Fruit fly (Drosophila melanogaster) whole organism, embryonic: ENCODE measurements around the gene Ppt1.

Experiments
- CG10543 ChIP-seq: fragments of 200-800 bp; sonication (Bioruptor generic); optimal IDR thresholded peaks from 3 replicates; lab custom pipeline; 2017; ENCODE audit warnings: missing biosample characterization, mild to moderate bottlenecking, missing genetic modification characterization, moderate library complexity
- CG11696 ChIP-seq: fragments of 200-800 bp; sonication (Bioruptor generic); IDR thresholded peaks from 2 replicates; pipeline ENCODE4 v1.3.6; 2022; ENCODE audit warnings: missing biosample characterization, missing genetic modification characterization
- CG12391 ChIP-seq: fragments of 200-800 bp; sonication (Bioruptor generic); optimal IDR thresholded peaks from 3 replicates; lab custom pipeline; 2018; ENCODE audit warnings: missing biosample characterization, mild to moderate bottlenecking, missing genetic modification characterization, moderate library complexity
- CG13424 ChIP-seq: fragments of 200-800 bp; sonication (Bioruptor generic); optimal IDR thresholded peaks from 2 replicates; lab custom pipeline; 2019; ENCODE audit warnings: missing biosample characterization, mild to moderate bottlenecking, missing genetic modification characterization, moderate library complexity
- CG15479 ChIP-seq: fragments of 200-800 bp; sonication (Bioruptor generic); optimal IDR thresholded peaks from 3 replicates; lab custom pipeline; 2019; ENCODE audit warnings: missing biosample characterization, mild to moderate bottlenecking, missing genetic modification characterization, moderate library complexity
- CG18476 ChIP-seq: fragments of 200-800 bp; sonication (Bioruptor generic); optimal IDR thresholded peaks from 2 replicates; lab custom pipeline; 2016; ENCODE audit warnings: missing biosample characterization, mild to moderate bottlenecking, missing genetic modification characterization
- CG2129 ChIP-seq: fragments of 200-800 bp; sonication (Bioruptor generic); IDR thresholded peaks from 2 replicates; pipeline ENCODE4 v1.3.6; 2022; ENCODE audit warnings: missing biosample characterization, missing genetic modification characterization; ENCODE audit not compliant: partially characterized antibody
- CG2889 ChIP-seq: fragments of 200-800 bp; sonication (Bioruptor generic); IDR thresholded peaks from 3 replicates; pipeline ENCODE4 v1.3.6; 2022; ENCODE audit warnings: missing biosample characterization, missing genetic modification characterization
- CG32532 ChIP-seq: fragments of 200-800 bp; sonication (Bioruptor generic); IDR thresholded peaks from 2 replicates; pipeline ENCODE4 v1.3.6; 2022; ENCODE audit warnings: missing biosample characterization, missing genetic modification characterization
- CG3838 ChIP-seq: fragments of 200-800 bp; sonication (Bioruptor generic); optimal IDR thresholded peaks from 3 replicates; lab custom pipeline; 2016; ENCODE audit warnings: missing biosample characterization, missing genetic modification characterization
- CG42726 ChIP-seq: fragments of 200-800 bp; sonication (Bioruptor generic); IDR thresholded peaks from 2 replicates; pipeline ENCODE4 v1.3.6; 2022; ENCODE audit warnings: missing biosample characterization, missing genetic modification characterization; ENCODE audit not compliant: partially characterized antibody
- CG4328 ChIP-seq: fragments of 200-800 bp; sonication (Bioruptor generic); optimal IDR thresholded peaks from 3 replicates; lab custom pipeline; 2017; ENCODE audit warnings: missing biosample characterization, missing genetic modification reagents, missing genetic modification characterization
- CG4404 ChIP-seq: fragments of 200-800 bp; sonication (Bioruptor generic); IDR thresholded peaks from 2 replicates; pipeline ENCODE4 v1.3.6; 2022; ENCODE audit warnings: missing biosample characterization, missing genetic modification characterization
- CG7357 ChIP-seq: fragments of 200-800 bp; sonication (Bioruptor generic); IDR thresholded peaks from 3 replicates; pipeline ENCODE4 v1.3.6; 2022; ENCODE audit warnings: missing biosample characterization, missing genetic modification characterization
- CG7556 ChIP-seq: fragments of 200-800 bp; sonication (Bioruptor generic); optimal IDR thresholded peaks from 2 replicates; lab custom pipeline; 2017; ENCODE audit warnings: missing biosample characterization, mild to moderate bottlenecking, missing genetic modification characterization
- CG8281 ChIP-seq: fragments of 200-800 bp; sonication (Bioruptor generic); optimal IDR thresholded peaks from 2 replicates; lab custom pipeline; 2018; ENCODE audit warnings: missing biosample characterization, mild to moderate bottlenecking, missing genetic modification characterization, moderate library complexity
- CG9437 ChIP-seq: fragments of 200-800 bp; sonication (Bioruptor generic); optimal IDR thresholded peaks from 2 replicates; lab custom pipeline; 2018; ENCODE audit warnings: missing biosample characterization, mild to moderate bottlenecking, missing genetic modification characterization
- Camta ChIP-seq: fragments of 200-800 bp; sonication (Bioruptor generic); optimal IDR thresholded peaks from 2 replicates; lab custom pipeline; 2016; ENCODE audit warnings: missing biosample characterization, missing genetic modification characterization
- D19A ChIP-seq: fragments of 200-800 bp; optimal IDR thresholded peaks from 3 replicates; lab custom pipeline; 2019; ENCODE audit warnings: missing biosample characterization, mild to moderate bottlenecking, missing genetic modification characterization, moderate library complexity
- Dll ChIP-seq: fragments of 200-800 bp; sonication (Bioruptor generic); IDR thresholded peaks from 4 replicates; pipeline ENCODE4 v1.3.6; 2022; ENCODE audit warnings: missing biosample characterization, missing genetic modification characterization; ENCODE audit not compliant: partially characterized antibody
- Ets97D ChIP-seq: fragments of 200-800 bp; sonication (Bioruptor generic); optimal IDR thresholded peaks from 3 replicates; lab custom pipeline; 2016; ENCODE audit warnings: missing biosample characterization, missing genetic modification characterization
- Hsf ChIP-seq: fragments of 200-800 bp; sonication (Bioruptor generic); optimal IDR thresholded peaks from 3 replicates; lab custom pipeline; 2016; ENCODE audit warnings: missing biosample characterization, missing genetic modification characterization
- Meics ChIP-seq: fragments of 200-800 bp; sonication (Bioruptor generic); optimal IDR thresholded peaks from 2 replicates; lab custom pipeline; 2017; ENCODE audit warnings: missing biosample characterization, mild to moderate bottlenecking, missing genetic modification characterization
- Mrtf ChIP-seq: fragments of 200-800 bp; sonication (Bioruptor generic); IDR thresholded peaks from 3 replicates; pipeline ENCODE4 v1.3.6; 2022; ENCODE audit warnings: missing biosample characterization, missing genetic modification characterization
- NC2β ChIP-seq: fragments of 200-800 bp; sonication (Bioruptor generic); optimal IDR thresholded peaks from 2 replicates; lab custom pipeline; 2016; ENCODE audit warnings: missing biosample characterization, missing genetic modification characterization
- Oaz ChIP-seq: fragments of 200-800 bp; sonication (Bioruptor generic); IDR thresholded peaks from 2 replicates; pipeline ENCODE4 v1.3.6; 2022; ENCODE audit warnings: missing biosample characterization, missing genetic modification characterization
- Optix ChIP-seq: fragments of 200-800 bp; sonication (Bioruptor generic); IDR thresholded peaks from 3 replicates; pipeline ENCODE4 v1.3.6; 2022; ENCODE audit warnings: missing biosample characterization, missing genetic modification characterization
- Six4 ChIP-seq: fragments of 200-800 bp; sonication (Bioruptor generic); optimal IDR thresholded peaks from 2 replicates; lab custom pipeline; 2016; ENCODE audit warnings: missing biosample characterization, missing genetic modification characterization
- Usf ChIP-seq: fragments of 200-800 bp; sonication (Bioruptor generic); optimal IDR thresholded peaks from 2 replicates; lab custom pipeline; 2017; ENCODE audit warnings: missing genotype, missing biosample characterization, missing genetic modification characterization
- croc ChIP-seq: fragments of 200-800 bp; sonication (Bioruptor generic); conservative IDR thresholded peaks from 3 replicates; pipeline ENCODE4 v1.3.6; 2022; ENCODE audit warnings: missing biosample characterization, missing genetic modification characterization
- crol ChIP-seq: fragments of 200-800 bp; sonication (Bioruptor generic); IDR thresholded peaks from 2 replicates; pipeline ENCODE4 v1.3.6; 2022; ENCODE audit warnings: missing biosample characterization, missing genetic modification characterization
- cwo ChIP-seq: fragments of 200-800 bp; sonication (Bioruptor generic); optimal IDR thresholded peaks from 3 replicates; lab custom pipeline; 2017; ENCODE audit warnings: missing biosample characterization, missing genetic modification characterization, mild to moderate bottlenecking, moderate library complexity, missing genetic modification reagents
- danr ChIP-seq: fragments of 200-800 bp; sonication (Bioruptor generic); IDR thresholded peaks from 2 replicates; pipeline ENCODE4 v1.3.6; 2022; ENCODE audit warnings: missing biosample characterization, missing genetic modification characterization
- eyg ChIP-seq: fragments of 200-800 bp; sonication (Bioruptor generic); optimal IDR thresholded peaks from 3 replicates; lab custom pipeline; 2016; ENCODE audit warnings: missing biosample characterization, missing genetic modification characterization
- fd3F ChIP-seq: fragments of 200-800 bp; sonication (Bioruptor generic); optimal IDR thresholded peaks from 2 replicates; lab custom pipeline; 2018; ENCODE audit warnings: missing biosample characterization, mild to moderate bottlenecking, missing genetic modification characterization, moderate library complexity
- fu2 ChIP-seq: fragments of 200-800 bp; sonication (Bioruptor generic); optimal IDR thresholded peaks from 2 replicates; lab custom pipeline; 2016; ENCODE audit warnings: missing biosample characterization, missing genetic modification characterization
- hbn ChIP-seq: fragments of 200-800 bp; sonication (Bioruptor generic); IDR thresholded peaks from 2 replicates; pipeline ENCODE4 v1.3.6; 2022; ENCODE audit warnings: missing biosample characterization, missing genetic modification characterization; ENCODE audit not compliant: partially characterized antibody
- insv ChIP-seq, 2 experiments: fragments of 200-800 bp; sonication (Bioruptor generic); optimal IDR thresholded peaks; 3 replicates each; lab custom pipeline; 2016 to 2018; ENCODE audit warnings: missing biosample characterization in 2 of 2, missing genetic modification characterization in 2 of 2
- kni ChIP-seq: fragments of 200-800 bp; sonication (Bioruptor generic); optimal IDR thresholded peaks from 3 replicates; lab custom pipeline; 2017; ENCODE audit warnings: mild to moderate bottlenecking, missing biosample characterization, missing genetic modification reagents, missing genetic modification characterization
- lov ChIP-seq, 2 experiments: fragments of 200-800 bp in 1 of 2; fragments of >200 bp in 1 of 2; sonication (Bioruptor generic) in 1 of 2; IDR thresholded peaks in 1 of 2; optimal IDR thresholded peaks in 1 of 2; 2 replicates in 1 of 2; 3 replicates in 1 of 2; pipeline versions ENCODE4 v1.3.6 to Lab custom; 2017 to 2022; ENCODE audit warnings: missing biosample characterization in 1 of 2, missing genetic modification characterization in 1 of 2
- maf-S ChIP-seq: fragments of 200-800 bp; sonication (Bioruptor generic); optimal IDR thresholded peaks from 2 replicates; lab custom pipeline; 2016; ENCODE audit warnings: missing biosample characterization, missing genetic modification characterization
- otp ChIP-seq: fragments of 200-800 bp; sonication (Bioruptor generic); IDR thresholded peaks from 3 replicates; pipeline ENCODE4, ENCODE4 v1.3.6; 2022; ENCODE audit warnings: missing biosample characterization, missing genetic modification characterization
- pita ChIP-seq: fragments of 200-800 bp; sonication (Bioruptor generic); optimal IDR thresholded peaks from 2 replicates; lab custom pipeline; 2017; ENCODE audit warnings: missing biosample characterization, mild to moderate bottlenecking, missing genetic modification characterization
- rib ChIP-seq: fragments of 200-800 bp; sonication (Bioruptor generic); IDR thresholded peaks from 2 replicates; pipeline ENCODE4 v1.3.6; 2022; ENCODE audit warnings: missing biosample characterization, missing genetic modification characterization
- sisA ChIP-seq: fragments of 200-800 bp; sonication (Bioruptor generic); IDR thresholded peaks from 2 replicates; pipeline ENCODE4 v1.3.6; 2022; ENCODE audit warnings: missing biosample characterization, missing genetic modification characterization
- slbo ChIP-seq: fragments of 200-800 bp; sonication (Bioruptor generic); IDR thresholded peaks from 2 replicates; pipeline ENCODE4 v1.3.6; 2022; ENCODE audit warnings: missing biosample characterization, missing genetic modification characterization
- stwl ChIP-seq: fragments of 200-800 bp; sonication (Bioruptor generic); optimal IDR thresholded peaks from 3 replicates; lab custom pipeline; 2018; ENCODE audit warnings: missing biosample characterization, mild to moderate bottlenecking, missing genetic modification characterization, moderate library complexity
- tll ChIP-seq, 2 experiments: fragments of 200-800 bp in 1 of 2; fragments of >200 bp in 1 of 2; sonication (Bioruptor generic) in 1 of 2; optimal IDR thresholded peaks; 2 replicates each; lab custom pipeline; 2017 to 2019; ENCODE audit warnings: missing biosample characterization in 2 of 2, missing genetic modification characterization in 2 of 2, mild to moderate bottlenecking in 1 of 2, moderate library complexity in 1 of 2
- unpg ChIP-seq: fragments of 200-800 bp; sonication (Bioruptor generic); optimal IDR thresholded peaks from 3 replicates; lab custom pipeline; 2018; ENCODE audit warnings: missing biosample characterization, mild to moderate bottlenecking, missing genetic modification characterization, moderate library complexity
- usp ChIP-seq: fragments of >200 bp; optimal IDR thresholded peaks from 2 replicates; lab custom pipeline; 2017; ENCODE audit warnings: missing biosample characterization, missing genetic modification characterization

Gene Ppt1

dm6 chrX:8720213-8720612 lies 30.2 kb upstream of the Ppt1 start, which contains the start of gene CG1789 (continued):
- TF ChIP-seq CG2889 (GFP tag; lab: Robert Waterston, UW) (no peak), Oaz (GFP tag; lab: Robert Waterston, UW) (no peak), Ets97D (peak; percentile 37), CG9437 (GFP tag; lab: Kevin White, UChicago) (no peak), Mrtf (GFP tag; lab: Robert Waterston, UW) (no peak), Meics (GFP tag; lab: Kevin White, UChicago) (no peak), CG12391 (peak; percentile 25), CG13424 (peak; percentile 29), D19A (tag; lab: Kevin White, UChicago) (no peak), CG42726 (peak; percentile 72; the same call in 1 of the 2 replicates), croc (GFP tag; lab: Robert Waterston, UW) (no peak), Optix (GFP tag; lab: Robert Waterston, UW) (no peak), cwo (GFP tag; lab: Kevin White, UChicago) (peak; percentile 66), Dll (GFP tag; lab: Robert Waterston, UW) (peak; percentile 98), otp (no peak), Hsf (GFP tag; lab: Kevin White, UChicago) (peak; percentile 7), CG2129 (GFP tag; lab: Robert Waterston, UW) (peak; percentile 89), hbn (peak; percentile 92), Usf (GFP tag; lab: Kevin White, UChicago) (no peak), Camta (peak; percentile 13), CG15479 (no peak), CG3838 (GFP tag; lab: Kevin White, UChicago) (no peak), danr (no peak), eyg (GFP tag; lab: Kevin White, UChicago) (no peak), kni (GFP tag; lab: Kevin White, UChicago) (no peak), fd3F (no peak), unpg (no peak), rib (0 out of 2 replicates have a peak, but pooled peaks have one; percentile 40), CG4328 (no peak), NC2β (GFP tag; lab: Kevin White, UChicago) (peak; percentile 20), CG4404 (GFP tag; lab: Robert Waterston, UW) (no peak), maf-S (GFP tag; lab: Kevin White, UChicago) (no peak), usp (GFP tag; lab: Kevin White, UChicago) (no peak), sisA (0 out of 2 replicates have a peak, but pooled peaks have one; percentile 18), CG11696 (GFP tag; lab: Robert Waterston, UW) (no peak), slbo (GFP tag; lab: Robert Waterston, UW) (peak; percentile 44; the same call in 1 of the 2 replicates), CG10543 (GFP tag; lab: Kevin White, UChicago) (peak; percentile 9), CG32532 (GFP tag; lab: Robert Waterston, UW) (peak; percentile 56), CG18476 (GFP tag; lab: Kevin White, UChicago) (no peak), pita (no peak), stwl (tag; lab: Kevin White, UChicago) (peak; percentile 44), fu2 (no peak), tll (GFP tag; optimal IDR thresholded peaks at IDR 0.05; lab: Kevin White, UChicago) (peak in 1 of 2 experiments; percentile 11), Six4 (GFP tag; lab: Kevin White, UChicago) (no peak), insv (GFP tag; optimal IDR thresholded peaks at IDR 0.05; lab: Kevin White, UChicago) (peak in 1 of 2 experiments; percentile 48), CG7357 (GFP tag; lab: Robert Waterston, UW) (no peak), crol (no peak), lov (optimal IDR thresholded peaks at IDR 0.05; lab: Kevin White, UChicago) (no peak), lov (GFP tag; IDR thresholded peaks at IDR 0.05; lab: Robert Waterston, UW) (no peak), CG8281 (tag; lab: Kevin White, UChicago) (no peak), CG7556 (GFP tag; lab: Kevin White, UChicago) (no peak)
